Fruit fly (Drosophila melanogaster): Measurements from ENCODE around the gene CG18249.

DNA sequence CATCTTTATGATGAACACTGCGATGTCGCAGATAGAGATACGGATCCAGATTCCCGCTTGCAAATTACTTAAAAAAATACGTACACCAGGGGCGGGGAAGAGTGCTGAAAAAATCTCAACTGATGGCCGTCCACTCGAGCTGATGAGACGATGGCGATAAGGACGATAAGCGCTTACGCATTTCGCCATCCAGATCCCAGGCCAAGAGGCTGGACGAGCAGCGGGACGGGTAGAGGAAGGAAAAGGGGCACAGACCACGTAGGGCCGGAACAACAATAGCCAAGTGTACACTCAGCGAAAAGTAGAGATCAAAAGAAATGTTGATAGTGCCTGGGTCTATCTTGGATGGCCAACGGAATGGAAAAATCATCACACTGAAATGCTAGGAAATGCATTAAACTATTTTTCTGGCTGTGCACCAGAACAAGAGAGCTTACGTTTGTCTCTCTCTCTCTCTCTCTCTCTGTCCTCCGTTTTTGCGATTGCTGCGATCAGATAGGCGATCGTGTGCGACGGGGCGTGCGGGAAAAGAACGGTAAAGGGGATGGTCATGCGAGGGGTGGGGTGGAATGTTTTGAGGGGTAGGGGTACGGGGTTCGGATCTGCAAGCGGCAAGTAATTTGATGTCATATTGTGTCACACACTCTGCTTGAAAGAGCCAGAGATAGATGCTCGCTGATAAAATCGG lies 32.4 kb upstream of the CG18249 start:
- no peak for TF ChIP-seq Snoo (tag; optimal IDR thresholded peaks at IDR 0.05)
- TF ChIP-seq D1 (tag; optimal IDR thresholded peaks at IDR 0.05), result no peak
- TF ChIP-seq CG12605 (GFP tag; IDR thresholded peaks at IDR 0.05), result no peak
- TF ChIP-seq CG13204 (GFP tag; optimal IDR thresholded peaks at IDR 0.05), result no peak
- no peak for TF ChIP-seq CG34367 (tag; optimal IDR thresholded peaks at IDR 0.05)
- TF ChIP-seq CG14655 (GFP tag; optimal IDR thresholded peaks at IDR 0.05), result no peak
- TF ChIP-seq Pif1A (GFP tag; optimal IDR thresholded peaks at IDR 0.05), result no peak
- TF ChIP-seq Pif1B (GFP tag; optimal IDR thresholded peaks at IDR 0.05), result no peak
- no peak for TF ChIP-seq EcR (GFP tag; optimal IDR thresholded peaks at IDR 0.05)
- no peak for TF ChIP-seq rn (GFP tag; IDR thresholded peaks at IDR 0.05)
- no peak for TF ChIP-seq gl (tag; optimal IDR thresholded peaks at IDR 0.05)
- TF ChIP-seq CG10348 (GFP tag; IDR thresholded peaks at IDR 0.05), result no peak
- TF ChIP-seq Ets98B (GFP tag; IDR thresholded peaks at IDR 0.05), result no peak
- TF ChIP-seq CG4496 (GFP tag; IDR thresholded peaks at IDR 0.05), result no peak

All from whole organism, pupa.